Fruit fly (Drosophila melanogaster) whole organism, adult: ENCODE results near the gene CG13116.

Experiments
- CG11617 ChIP-seq: fragments of 200-800 bp; sonication (Bioruptor generic); optimal IDR thresholded peaks from 2 replicates; lab custom pipeline; 2017; ENCODE audit warnings: mild to moderate bottlenecking, missing biosample characterization, missing genetic modification reagents, missing genetic modification characterization
- CG12768 ChIP-seq: fragments of 200-800 bp; sonication (Bioruptor generic); optimal IDR thresholded peaks from 2 replicates; lab custom pipeline; 2017; ENCODE audit warnings: missing biosample characterization, missing genetic modification characterization, mild to moderate bottlenecking, moderate library complexity, missing genetic modification reagents
- Crg-1 ChIP-seq: fragments of 200-800 bp; sonication (Bioruptor generic); optimal IDR thresholded peaks from 2 replicates; lab custom pipeline; 2016; ENCODE audit warnings: missing biosample characterization, missing genetic modification characterization
- bab1 ChIP-seq: fragments of 200-800 bp; sonication (Bioruptor generic); optimal IDR thresholded peaks from 3 replicates; lab custom pipeline; 2019; ENCODE audit warnings: missing biosample characterization, mild to moderate bottlenecking, missing genetic modification characterization, moderate library complexity
- kay ChIP-seq: fragments of 200-800 bp; sonication (Bioruptor generic); peaks from one replicate; lab custom pipeline; 2016; ENCODE audit warnings: missing biosample characterization, missing genetic modification characterization, borderline replicate concordance
- ovo ChIP-seq: fragments of 200-800 bp; sonication (Bioruptor generic); optimal IDR thresholded peaks from 2 replicates; lab custom pipeline; 2016; ENCODE audit warnings: missing biosample characterization, missing genetic modification characterization
- toe ChIP-seq: fragments of 200-800 bp; sonication (Bioruptor generic); optimal IDR thresholded peaks from 2 replicates; lab custom pipeline; 2016; ENCODE audit warnings: missing biosample characterization, missing genetic modification characterization

dm6 chr2L:9705872-9706317, 23.8 kb upstream of the CG13116 start, which contains the start of gene CG31710:
- TF ChIP-seq ovo (no peak), kay (GFP tag; lab: Kevin White, UChicago) (no peak), CG11617 (GFP tag; lab: Kevin White, UChicago) (no peak), Crg-1 (GFP tag; lab: Kevin White, UChicago) (no peak), toe (GFP tag; lab: Kevin White, UChicago) (no peak), CG12768 (no peak), bab1 (GFP tag; lab: Kevin White, UChicago) (no peak)
